Worm (Caenorhabditis elegans): ENCODE data around the gene F20D6.5.

Gene F20D6.5

DNA sequence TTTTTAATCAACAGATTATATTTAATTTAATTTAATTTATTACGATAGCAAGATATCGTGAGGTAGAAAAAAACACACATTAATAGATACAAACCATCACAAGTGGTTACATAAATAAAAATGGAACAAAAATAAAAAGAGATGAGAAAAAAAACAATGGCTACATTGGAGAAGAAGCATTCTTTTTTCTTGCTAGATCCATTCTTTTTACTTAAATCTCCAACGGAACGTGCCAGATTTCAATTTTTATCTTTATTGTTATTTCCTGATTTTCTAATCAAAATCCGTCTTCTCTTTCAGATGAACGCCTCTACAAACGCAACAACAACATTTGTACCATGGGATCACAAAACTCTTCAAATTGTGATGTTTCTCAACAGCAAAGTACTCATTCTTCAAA is 18.2 kb upstream of the F20D6.5 start, which contains the start of gene D1014.2:
TSS of gene D1014.2 (plus strand) at position 301 of the 400 bp plus-strand sequence.
- TF ChIP-seq vab-7 (GFP tag; IDR thresholded peaks at IDR 0.05) (no peak), nhr-25 (tag; optimal IDR thresholded peaks at IDR 0.05; ENCODE audit: borderline replicate concordance, insufficient read depth) (no peak), ztf-7 (tag; optimal IDR thresholded peaks at IDR 0.05) (no peak), nhr-111 (GFP tag; optimal IDR thresholded peaks at IDR 0.05) (no peak), madf-5 (GFP tag; IDR thresholded peaks at IDR 0.05) (no peak), duxl-1 (tag; optimal IDR thresholded peaks at IDR 0.05; ENCODE audit: poor library complexity) (no peak), madf-9 (GFP tag; conservative IDR thresholded peaks at IDR 0.05) (no peak), lin-39 (tag; optimal IDR thresholded peaks at IDR 0.05) (no peak), rbr-2 (tag; optimal IDR thresholded peaks at IDR 0.05) (no peak), egl-43 (GFP tag; IDR thresholded peaks at IDR 0.05) (no peak), arid-1 (GFP tag; conservative IDR thresholded peaks at IDR 0.05) (no peak), dpl-1 (GFP tag; optimal IDR thresholded peaks at IDR 0.05) (no peak), nhr-102 (tag; optimal IDR thresholded peaks at IDR 0.05) (no peak), mdt-29 (GFP tag; IDR thresholded peaks at IDR 0.05) (no peak), ztf-11 (tag; optimal IDR thresholded peaks at IDR 0.05) (no peak)

DNA sequence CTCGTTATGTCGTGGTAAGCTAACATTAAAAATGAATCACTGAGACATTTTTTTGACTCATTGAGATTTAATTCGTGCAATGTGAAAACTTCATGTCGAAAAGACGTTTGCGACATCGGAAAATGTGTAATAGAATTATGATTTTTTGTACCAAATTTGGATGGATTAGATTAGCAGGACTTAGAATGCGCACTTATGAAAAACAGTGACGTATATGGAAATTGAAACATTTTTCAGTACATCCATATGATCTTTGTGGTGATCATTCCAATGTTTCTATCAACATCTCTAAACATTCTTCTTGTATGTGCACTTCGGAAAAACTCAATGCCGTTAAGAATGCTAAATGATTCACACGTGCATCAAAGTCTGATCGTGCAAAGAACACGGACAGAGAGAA is 17.2 kb upstream of the F20D6.5 start:
- TF ChIP-seq unc-62 (GFP tag; optimal IDR thresholded peaks at IDR 0.05 in 1 of 2) (peak in 1 of 2 experiments; percentile 95), unc-62 (tag; optimal IDR thresholded peaks at IDR 0.05) (no peak), lin-38 (GFP tag; IDR thresholded peaks at IDR 0.05) (no peak)

DNA sequence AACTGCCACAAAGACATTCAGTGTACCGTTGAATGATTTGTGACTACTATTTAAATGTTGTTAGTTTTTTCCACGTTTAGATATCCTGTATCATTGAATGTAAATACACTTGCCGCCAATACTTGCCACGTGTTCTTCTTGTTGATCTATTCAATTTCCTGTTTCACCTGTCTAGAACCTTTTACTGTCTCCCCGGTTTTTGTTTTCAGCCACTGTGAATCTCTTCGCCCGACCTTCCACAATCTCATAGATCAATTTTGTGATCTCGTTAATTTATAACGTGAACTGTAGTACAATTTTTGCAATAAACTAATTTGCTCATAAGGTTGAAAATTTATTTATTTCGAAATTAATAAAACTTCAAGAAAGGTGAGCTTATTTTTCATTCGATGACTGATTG is 16.4 kb upstream of the F20D6.5 start, which contains the start of gene D1014.13:
TSS of gene D1014.13 (plus strand) at position 301 of the 400 bp plus-strand sequence.
- TF ChIP-seq nhr-28 (tag; optimal IDR thresholded peaks at IDR 0.05): no peak
- TF ChIP-seq unc-62 (GFP tag; optimal IDR thresholded peaks at IDR 0.05 in 1 of 2): peak in 1 of 2 experiments; percentile 74
- no peak for TF ChIP-seq unc-62 (tag; optimal IDR thresholded peaks at IDR 0.05)

DNA sequence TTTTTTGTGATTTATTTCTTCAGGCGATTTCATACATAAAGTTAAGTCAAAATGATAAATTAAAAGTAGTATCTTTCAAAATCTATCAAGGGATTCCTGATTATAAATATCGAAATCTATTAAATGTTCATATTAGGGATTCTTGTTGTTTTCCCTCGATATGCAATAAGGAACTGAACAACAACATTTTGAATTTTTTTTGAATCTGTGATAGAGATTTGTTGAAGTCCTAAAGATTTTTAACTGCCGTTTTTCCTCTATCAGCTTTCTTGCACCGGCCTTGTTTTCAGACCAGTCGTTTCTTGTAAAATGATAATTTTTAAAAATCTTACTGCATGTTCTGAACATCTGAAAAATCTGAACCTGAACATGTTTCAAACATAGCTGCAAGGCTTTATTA is 6.0 kb upstream of the F20D6.5 start:
- TF ChIP-seq aly-2 (tag; optimal IDR thresholded peaks at IDR 0.05) (no peak), F26F4.8 (GFP tag; conservative IDR thresholded peaks at IDR 0.05) (no peak), egl-43 (GFP tag; IDR thresholded peaks at IDR 0.05) (no peak), ztf-7 (tag; optimal IDR thresholded peaks at IDR 0.05) (no peak), rbr-2 (tag; optimal IDR thresholded peaks at IDR 0.05) (no peak), attf-4 (tag; optimal IDR thresholded peaks at IDR 0.05) (no peak), Y75B8A.6 (GFP tag; IDR thresholded peaks at IDR 0.05) (no peak), php-3 (GFP tag; IDR thresholded peaks at IDR 0.05) (no peak), dve-1 (tag; optimal IDR thresholded peaks at IDR 0.05; ENCODE audit: insufficient read depth) (no peak), madf-9 (GFP tag; conservative IDR thresholded peaks at IDR 0.05) (no peak), nhr-11 (tag; optimal IDR thresholded peaks at IDR 0.05) (no peak), daf-19 (GFP tag; conservative IDR thresholded peaks at IDR 0.05) (no peak), ctbp-1 (GFP tag; IDR thresholded peaks at IDR 0.05) (no peak), nhr-76 (tag; optimal IDR thresholded peaks at IDR 0.05) (no peak), snpc-4 (tag; optimal IDR thresholded peaks at IDR 0.05) (no peak), gei-8 (GFP tag; optimal IDR thresholded peaks at IDR 0.05) (no peak)

DNA sequence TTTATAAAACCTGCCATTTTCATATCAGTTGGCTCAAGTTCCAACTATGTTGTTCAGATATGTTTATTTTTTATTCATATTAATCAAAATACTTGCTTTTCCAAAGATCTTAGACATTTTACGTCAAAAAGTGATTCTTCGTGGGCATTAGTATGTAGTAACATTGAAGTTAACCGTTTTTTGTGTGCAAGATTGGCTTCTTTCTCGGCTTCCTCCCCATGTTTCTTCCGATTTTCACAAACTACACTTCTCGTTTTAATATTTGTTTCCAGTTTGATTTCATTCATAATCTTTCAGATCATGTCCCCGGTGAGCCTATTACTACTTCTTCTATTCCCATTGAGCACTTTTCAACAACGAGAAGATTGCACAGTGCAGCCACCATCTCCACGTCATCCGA is 4.3 kb upstream of the F20D6.5 start, which contains the start of gene sul-2:
TSS of gene sul-2 (plus strand) at position 301 of the 400 bp plus-strand sequence.
- TF ChIP-seq Y75B8A.6 (GFP tag; IDR thresholded peaks at IDR 0.05) (no peak), pqm-1 (tag; optimal IDR thresholded peaks at IDR 0.05) (no peak), daf-16 (GFP tag; optimal IDR thresholded peaks at IDR 0.05) (no peak), daf-16 (tag; optimal IDR thresholded peaks at IDR 0.05) (no peak), cey-2 (tag; optimal IDR thresholded peaks at IDR 0.05; ENCODE audit: borderline replicate concordance, insufficient read depth) (no peak), dmd-9 (GFP tag; IDR thresholded peaks at IDR 0.05) (no peak), mxl-3 (GFP tag; optimal IDR thresholded peaks at IDR 0.05) (no peak), ces-1 (GFP tag; optimal IDR thresholded peaks at IDR 0.05) (no peak), nhr-102 (tag; optimal IDR thresholded peaks at IDR 0.05) (no peak), rbr-2 (tag; optimal IDR thresholded peaks at IDR 0.05) (no peak), unc-130 (GFP tag; optimal IDR thresholded peaks at IDR 0.05) (no peak), madf-9 (GFP tag; conservative IDR thresholded peaks at IDR 0.05) (no peak), daf-8 (GFP tag; IDR thresholded peaks at IDR 0.05) (no peak), lsy-2 (tag; optimal IDR thresholded peaks at IDR 0.05) (no peak), unc-62 (GFP tag; optimal IDR thresholded peaks at IDR 0.05 in 1 of 2) (no peak), unc-62 (tag; optimal IDR thresholded peaks at IDR 0.05) (no peak), skn-1 (tag; optimal IDR thresholded peaks at IDR 0.05) (no peak)
